Worm (Caenorhabditis elegans): ENCODE results near the gene F16B4.2.

Gene F16B4.2

ce11 chrV:1600561-1601088, at the start of gene F16B4.2:
TSS of gene F16B4.2 (plus strand) at chrV:1601038.
- TF ChIP-seq tbx-11 (GFP tag; IDR thresholded peaks at IDR 0.05) = no peak
- no peak for TF ChIP-seq tbx-37 (GFP tag; conservative IDR thresholded peaks at IDR 0.05)
- TF ChIP-seq pes-1 (GFP tag; IDR thresholded peaks at IDR 0.05) = no peak
- TF ChIP-seq aly-1 (tag; optimal IDR thresholded peaks at IDR 0.05) = no peak
- no peak for TF ChIP-seq scrt-1 (GFP tag; IDR thresholded peaks at IDR 0.05)

DNA sequence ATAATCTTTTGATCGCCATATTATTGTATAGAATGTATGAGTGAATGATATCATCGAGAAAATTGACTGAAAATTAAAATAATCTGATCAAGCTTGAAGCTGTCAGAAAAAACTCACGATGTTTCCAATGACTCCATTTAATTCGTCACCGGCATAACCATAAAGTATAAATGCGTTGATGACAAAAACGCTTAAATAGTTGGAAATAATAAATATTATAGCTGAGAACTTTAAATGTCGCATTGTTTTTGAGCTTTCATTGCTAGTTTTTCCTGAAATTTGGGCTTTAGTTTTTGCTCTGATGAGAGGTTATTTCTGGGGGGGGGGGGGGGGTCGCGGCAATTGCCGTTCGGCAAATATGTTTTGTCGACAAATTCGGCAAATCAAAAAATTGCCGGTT, 49.7 kb upstream of the F16B4.2 start:
- no peak for TF ChIP-seq aly-1 (tag; optimal IDR thresholded peaks at IDR 0.05)
- no peak for TF ChIP-seq ceh-36 (tag; optimal IDR thresholded peaks at IDR 0.05)
- no peak for TF ChIP-seq flt-1 (GFP tag; IDR thresholded peaks at IDR 0.05)
- TF ChIP-seq ama-1 (optimal IDR thresholded peaks at IDR 0.05) = no peak
- no peak for TF ChIP-seq F13C5.2 (tag; optimal IDR thresholded peaks at IDR 0.05)
- TF ChIP-seq sea-1 (GFP tag; conservative IDR thresholded peaks at IDR 0.05) = no peak
- TF ChIP-seq tbx-37 (GFP tag; conservative IDR thresholded peaks at IDR 0.05) = no peak
- no peak for TF ChIP-seq ceh-13 (GFP tag; optimal IDR thresholded peaks at IDR 0.05)
- TF ChIP-seq hnd-1 (tag; optimal IDR thresholded peaks at IDR 0.05) = no peak
- TF ChIP-seq hmg-4 (GFP tag; optimal IDR thresholded peaks at IDR 0.05) = no peak
- TF ChIP-seq scrt-1 (GFP tag; IDR thresholded peaks at IDR 0.05) = no peak
- TF ChIP-seq ets-7 (tag; optimal IDR thresholded peaks at IDR 0.05) = no peak
- no peak for TF ChIP-seq tra-4 (tag; optimal IDR thresholded peaks at IDR 0.05)
- TF ChIP-seq pes-1 (GFP tag; IDR thresholded peaks at IDR 0.05) = no peak
- TF ChIP-seq hmbx-1 (tag; optimal IDR thresholded peaks at IDR 0.05) = no peak
- no peak for TF ChIP-seq tbx-11 (GFP tag; IDR thresholded peaks at IDR 0.05)
- no peak for TF ChIP-seq B0310.2 (tag; optimal IDR thresholded peaks at IDR 0.05)

ce11 chrV:1553004-1553403, 47.8 kb upstream of the F16B4.2 start, which contains the start of gene srsx-8:
TSS of gene srsx-8 (minus strand) at chrV:1553104.
- TF ChIP-seq scrt-1 (GFP tag; IDR thresholded peaks at IDR 0.05) = no peak
- no peak for TF ChIP-seq hnd-1 (tag; optimal IDR thresholded peaks at IDR 0.05)
- TF ChIP-seq ceh-13 (GFP tag; optimal IDR thresholded peaks at IDR 0.05) = no peak
- no peak for TF ChIP-seq sea-1 (GFP tag; conservative IDR thresholded peaks at IDR 0.05)
- TF ChIP-seq ets-7 (tag; optimal IDR thresholded peaks at IDR 0.05) = no peak
- no peak for TF ChIP-seq ama-1 (optimal IDR thresholded peaks at IDR 0.05)
- TF ChIP-seq hmg-4 (GFP tag; optimal IDR thresholded peaks at IDR 0.05) = no peak
- TF ChIP-seq F13C5.2 (tag; optimal IDR thresholded peaks at IDR 0.05) = no peak
- no peak for TF ChIP-seq hmbx-1 (tag; optimal IDR thresholded peaks at IDR 0.05)
- TF ChIP-seq B0310.2 (tag; optimal IDR thresholded peaks at IDR 0.05) = no peak
- no peak for TF ChIP-seq tbx-11 (GFP tag; IDR thresholded peaks at IDR 0.05)
- TF ChIP-seq tra-4 (tag; optimal IDR thresholded peaks at IDR 0.05) = no peak
- no peak for TF ChIP-seq tbx-37 (GFP tag; conservative IDR thresholded peaks at IDR 0.05)
- no peak for TF ChIP-seq ceh-36 (tag; optimal IDR thresholded peaks at IDR 0.05)
- no peak for TF ChIP-seq flt-1 (GFP tag; IDR thresholded peaks at IDR 0.05)
- TF ChIP-seq aly-1 (tag; optimal IDR thresholded peaks at IDR 0.05) = no peak
- no peak for TF ChIP-seq pes-1 (GFP tag; IDR thresholded peaks at IDR 0.05)

DNA sequence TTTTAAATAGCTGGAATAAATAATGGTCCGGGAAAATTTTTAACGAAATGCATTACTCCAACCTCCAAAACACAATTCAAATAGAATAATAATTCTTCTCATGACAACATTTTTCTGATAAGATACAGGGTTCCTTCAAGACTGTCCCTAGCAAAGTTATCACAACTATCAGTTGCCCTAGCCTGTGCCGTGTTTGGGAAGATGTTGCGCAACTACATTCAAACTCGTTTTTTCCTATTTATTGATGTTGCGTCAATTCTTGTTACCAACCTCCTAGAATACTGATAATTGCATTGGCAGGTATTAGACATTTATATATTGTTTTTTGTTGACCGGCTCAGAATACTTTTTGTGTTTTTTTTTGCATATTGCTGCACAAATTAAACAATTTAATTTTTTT, 45.8 kb upstream of the F16B4.2 start:
- TF ChIP-seq pes-1 (GFP tag; IDR thresholded peaks at IDR 0.05) = no peak
- TF ChIP-seq sea-1 (GFP tag; conservative IDR thresholded peaks at IDR 0.05) = no peak
- TF ChIP-seq tra-4 (tag; optimal IDR thresholded peaks at IDR 0.05) = no peak
- TF ChIP-seq ceh-36 (tag; optimal IDR thresholded peaks at IDR 0.05) = no peak
- no peak for TF ChIP-seq hnd-1 (tag; optimal IDR thresholded peaks at IDR 0.05)
- no peak for TF ChIP-seq hmg-4 (GFP tag; optimal IDR thresholded peaks at IDR 0.05)
- no peak for TF ChIP-seq aly-1 (tag; optimal IDR thresholded peaks at IDR 0.05)
- TF ChIP-seq ama-1 (optimal IDR thresholded peaks at IDR 0.05) = no peak
- TF ChIP-seq B0310.2 (tag; optimal IDR thresholded peaks at IDR 0.05) = no peak
- TF ChIP-seq ceh-13 (GFP tag; optimal IDR thresholded peaks at IDR 0.05) = no peak
- TF ChIP-seq tbx-11 (GFP tag; IDR thresholded peaks at IDR 0.05) = no peak
- TF ChIP-seq flt-1 (GFP tag; IDR thresholded peaks at IDR 0.05) = no peak

DNA sequence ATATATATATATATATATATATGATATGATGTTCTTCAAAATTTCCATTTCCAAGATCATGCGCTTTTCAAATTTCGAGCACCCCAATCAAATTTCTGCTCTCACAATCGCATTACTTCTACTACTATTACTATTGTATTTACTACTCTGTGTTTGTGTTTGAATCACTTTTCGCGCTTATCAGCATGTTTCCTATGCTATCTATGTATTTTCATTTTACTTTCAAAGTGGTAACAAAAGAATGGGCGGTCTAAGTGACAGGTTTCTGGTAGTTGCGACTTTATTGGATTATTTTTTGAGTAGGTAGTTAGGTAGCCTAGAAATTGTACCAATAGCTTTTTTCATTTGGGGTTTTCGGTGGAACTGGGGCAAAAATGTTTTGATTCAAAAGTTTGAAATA, 42.7 kb upstream of the F16B4.2 start:
- TF ChIP-seq ama-1 (optimal IDR thresholded peaks at IDR 0.05) (no peak), F13C5.2 (tag; optimal IDR thresholded peaks at IDR 0.05) (no peak)

- TF ChIP-seq pes-1 (GFP tag; IDR thresholded peaks at IDR 0.05) (peak; percentile 82), tbx-37 (GFP tag; conservative IDR thresholded peaks at IDR 0.05) (peak; percentile 91), flt-1 (GFP tag; IDR thresholded peaks at IDR 0.05) (peak; percentile 70), tbx-11 (GFP tag; IDR thresholded peaks at IDR 0.05) (peak; percentile 82), scrt-1 (GFP tag; IDR thresholded peaks at IDR 0.05) (peak; percentile 86), sea-1 (GFP tag; conservative IDR thresholded peaks at IDR 0.05) (peak; percentile 71; the same call in 1 of the 2 replicates)
These were observed 39.7 kb upstream of the F16B4.2 start for ce11 chrV:1561169-1561568.

ce11 chrV:1566776-1567175, 34.1 kb upstream of the F16B4.2 start, which contains the start of gene cdc-25.2:
TSS of gene cdc-25.2 (plus strand) at chrV:1567076.
- TF ChIP-seq scrt-1 (GFP tag; IDR thresholded peaks at IDR 0.05) (no peak), hmbx-1 (tag; optimal IDR thresholded peaks at IDR 0.05) (no peak), B0310.2 (tag; optimal IDR thresholded peaks at IDR 0.05) (no peak), sea-1 (GFP tag; conservative IDR thresholded peaks at IDR 0.05) (no peak), ets-7 (tag; optimal IDR thresholded peaks at IDR 0.05) (no peak), pes-1 (GFP tag; IDR thresholded peaks at IDR 0.05) (no peak), hmg-4 (GFP tag; optimal IDR thresholded peaks at IDR 0.05) (no peak), tbx-37 (GFP tag; conservative IDR thresholded peaks at IDR 0.05) (no peak), flt-1 (GFP tag; IDR thresholded peaks at IDR 0.05) (no peak)

ce11 chrV:1569750-1570419, 31.0 kb upstream of the F16B4.2 start:
- TF ChIP-seq scrt-1 (GFP tag; IDR thresholded peaks at IDR 0.05) (0 out of 2 replicates have a peak, but pooled peaks have one; percentile 56), F13C5.2 (tag; optimal IDR thresholded peaks at IDR 0.05) (no peak)

All from whole organism, early embryonic.